Worm (Caenorhabditis elegans) whole organism, young adult: ENCODE measurements around the gene Y62H9A.12.

Source experiments
- Y53G8AR.9 ChIP-seq: fragments of 200-800 bp; sonication (Bioruptor generic); conservative IDR thresholded peaks from 2 replicates; pipeline ENCODE4 v1.3.6; 2022; ENCODE audit warnings: missing genetic modification reagents, missing genetic modification characterization, missing compliant biosample characterization
- ama-1 ChIP-seq, 3 experiments: fragments of 150-350 bp in 1 of 3; sonication (generic microtip) in 2 of 3; optimal IDR thresholded peaks; 2 replicates each; lab custom pipeline; 2014 to 2018; ENCODE audit warnings: missing biosample characterization in 2 of 3, missing genetic modification characterization in 2 of 3, missing genetic modification reagents in 2 of 3
- chd-7 ChIP-seq: sonication (generic microtip); optimal IDR thresholded peaks from 2 replicates; lab custom pipeline; 2016; ENCODE audit warnings: mild to moderate bottlenecking, missing genetic modification characterization, moderate library complexity, missing compliant biosample characterization
- hlh-12 ChIP-seq: sonication (generic microtip); optimal IDR thresholded peaks from 2 replicates; lab custom pipeline; 2016; ENCODE audit warnings: missing genetic modification characterization, missing compliant biosample characterization
- lag-1 ChIP-seq: fragments of 200-800 bp; sonication (Bioruptor generic); IDR thresholded peaks from 2 replicates; pipeline ENCODE4 v1.3.6; 2022; ENCODE audit warnings: missing genetic modification reagents, missing genetic modification characterization, missing compliant biosample characterization
- madf-10 ChIP-seq: sonication (generic microtip); optimal IDR thresholded peaks from 2 replicates; lab custom pipeline; 2016; ENCODE audit warnings: mild to moderate bottlenecking, missing genetic modification characterization, missing compliant biosample characterization
- madf-6 ChIP-seq: fragments of 200-800 bp; sonication (Bioruptor generic); IDR thresholded peaks from 2 replicates; pipeline ENCODE4 v1.3.6; 2022; ENCODE audit warnings: missing genetic modification reagents, missing genetic modification characterization, missing compliant biosample characterization
- madf-8 ChIP-seq: fragments of 200-800 bp; sonication (Bioruptor generic); conservative IDR thresholded peaks from 2 replicates; pipeline ENCODE4 v1.3.6; 2022; ENCODE audit warnings: missing genetic modification reagents, missing genetic modification characterization, missing compliant biosample characterization
- mes-4 ChIP-seq: sonication (generic microtip); optimal IDR thresholded peaks from 2 replicates; lab custom pipeline; 2016; ENCODE audit warnings: missing genotype, missing genetic modification characterization, missing compliant biosample characterization
- rcor-1 ChIP-seq: fragments of 200-800 bp; sonication (Bioruptor generic); IDR thresholded peaks from 2 replicates; pipeline ENCODE4 v1.3.6; 2022; ENCODE audit warnings: missing genetic modification reagents, missing genetic modification characterization, missing compliant biosample characterization

DNA sequence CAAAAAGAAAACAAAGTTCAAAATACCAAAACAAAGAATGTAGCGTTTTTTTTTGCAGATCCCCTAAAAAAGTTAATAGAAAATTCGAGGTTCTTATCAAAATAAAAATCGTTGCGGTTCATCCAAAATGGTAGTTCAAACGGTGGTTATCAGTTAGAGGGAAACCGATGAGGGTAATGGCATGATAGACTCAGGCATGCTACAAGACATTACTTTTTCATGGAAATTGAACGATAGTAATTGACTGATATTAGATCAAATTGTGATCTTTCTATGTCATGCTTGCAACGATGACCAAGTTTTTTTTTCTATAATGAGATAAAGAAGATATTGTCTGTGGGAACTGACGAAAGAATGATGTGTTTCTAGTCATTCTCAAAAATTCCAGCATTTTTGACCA is 50.6 kb downstream of the Y62H9A.12 start:
- no peak for TF ChIP-seq madf-8 (GFP tag; lab: Robert Waterston, UW)
- no peak for TF ChIP-seq lag-1 (GFP tag; lab: Robert Waterston, UW)
- no peak for TF ChIP-seq madf-10
- no peak for TF ChIP-seq mes-4 (tag; lab: Kevin White, UChicago)
- no peak for TF ChIP-seq rcor-1 (GFP tag; lab: Robert Waterston, UW)
- TF ChIP-seq ama-1 (optimal IDR thresholded peaks at IDR 0.05; lab: Kevin White, UChicago): no peak
- TF ChIP-seq ama-1 (GFP tag; optimal IDR thresholded peaks at IDR 0.05; lab: Kevin White, UChicago): no peak
- no peak for TF ChIP-seq hlh-12 (tag; lab: Kevin White, UChicago)
- no peak for TF ChIP-seq madf-6 (GFP tag; lab: Robert Waterston, UW)
- TF ChIP-seq chd-7: no peak
- no peak for TF ChIP-seq Y53G8AR.9
